Fruit fly (Drosophila melanogaster) whole organism, embryonic: Measurements from ENCODE around the gene Sox100B.

Experiments
- Bgb ChIP-seq: fragments of 200-800 bp; sonication (Bioruptor generic); IDR thresholded peaks from 2 replicates; pipeline ENCODE4 v1.3.6; 2022; ENCODE audit warnings: missing biosample characterization, missing genetic modification characterization; ENCODE audit not compliant: partially characterized antibody
- CG10209 ChIP-seq: fragments of 200-800 bp; sonication (Bioruptor generic); optimal IDR thresholded peaks from 3 replicates; lab custom pipeline; 2017; ENCODE audit warnings: missing biosample characterization, mild to moderate bottlenecking, missing genetic modification characterization, missing genetic modification reagents
- CG13123 ChIP-seq: fragments of 200-800 bp; sonication (Bioruptor generic); optimal IDR thresholded peaks from 2 replicates; lab custom pipeline; 2016; ENCODE audit warnings: missing biosample characterization, missing genetic modification characterization
- CG14441 ChIP-seq: fragments of 200-800 bp; sonication (Bioruptor generic); IDR thresholded peaks from 2 replicates; pipeline ENCODE4 v1.3.6; 2022; ENCODE audit warnings: missing biosample characterization, missing genetic modification characterization
- CG15601 ChIP-seq: fragments of 200-800 bp; sonication (Bioruptor generic); optimal IDR thresholded peaks from 3 replicates; lab custom pipeline; 2019; ENCODE audit warnings: missing biosample characterization, mild to moderate bottlenecking, missing genetic modification characterization, moderate library complexity
- CG1602 ChIP-seq: fragments of 200-800 bp; sonication (Bioruptor generic); optimal IDR thresholded peaks from 3 replicates; lab custom pipeline; 2016; ENCODE audit warnings: missing biosample characterization, missing genetic modification characterization
- CG17361 ChIP-seq: fragments of 200-800 bp; sonication (Bioruptor generic); IDR thresholded peaks from 3 replicates; pipeline ENCODE4 v1.3.6; 2022; ENCODE audit warnings: missing biosample characterization, missing genetic modification characterization
- CG18619 ChIP-seq: fragments of 200-800 bp; sonication (Bioruptor generic); optimal IDR thresholded peaks from 3 replicates; lab custom pipeline; 2017; ENCODE audit warnings: missing biosample characterization, mild to moderate bottlenecking, missing genetic modification characterization
- CG2202 ChIP-seq: fragments of 200-800 bp; sonication (Bioruptor generic); optimal IDR thresholded peaks from 2 replicates; lab custom pipeline; 2018; ENCODE audit warnings: missing biosample characterization, mild to moderate bottlenecking, missing genetic modification characterization
- CG30020 ChIP-seq: fragments of 200-800 bp; optimal IDR thresholded peaks from 2 replicates; lab custom pipeline; 2019; ENCODE audit warnings: missing biosample characterization, mild to moderate bottlenecking, missing genetic modification characterization, moderate library complexity
- CG3281 ChIP-seq: fragments of 200-800 bp; sonication (Bioruptor generic); optimal IDR thresholded peaks from 3 replicates; lab custom pipeline; 2017; ENCODE audit warnings: missing biosample characterization, mild to moderate bottlenecking, missing genetic modification characterization
- CG34224 ChIP-seq: fragments of 200-800 bp; sonication (Bioruptor generic); IDR thresholded peaks from 3 replicates; pipeline ENCODE4 v1.3.6; 2022; ENCODE audit warnings: missing biosample characterization, missing genetic modification characterization; ENCODE audit not compliant: partially characterized antibody
- CG4404 ChIP-seq: fragments of 200-800 bp; sonication (Bioruptor generic); IDR thresholded peaks from 2 replicates; pipeline ENCODE4 v1.3.6; 2022; ENCODE audit warnings: missing biosample characterization, missing genetic modification characterization
- CG6175 ChIP-seq: fragments of 200-800 bp; sonication (Bioruptor generic); IDR thresholded peaks from 3 replicates; pipeline ENCODE4 v1.3.6; 2022; ENCODE audit warnings: missing biosample characterization, missing genetic modification characterization
- CTCF ChIP-seq: fragments of 200-800 bp; sonication (Bioruptor generic); optimal IDR thresholded peaks from 2 replicates; lab custom pipeline; 2017; ENCODE audit warnings: missing biosample characterization, mild to moderate bottlenecking, missing genetic modification characterization, moderate library complexity
- D19A ChIP-seq: fragments of 200-800 bp; optimal IDR thresholded peaks from 3 replicates; lab custom pipeline; 2019; ENCODE audit warnings: missing biosample characterization, mild to moderate bottlenecking, missing genetic modification characterization, moderate library complexity
- Dip2 ChIP-seq: fragments of 200-800 bp; sonication (Bioruptor generic); IDR thresholded peaks from 2 replicates; pipeline ENCODE4 v1.3.6; 2022; ENCODE audit warnings: missing biosample characterization, missing genetic modification characterization
- Fer2 ChIP-seq: fragments of 200-800 bp; sonication (Bioruptor generic); optimal IDR thresholded peaks from 2 replicates; lab custom pipeline; 2018; ENCODE audit warnings: missing biosample characterization, mild to moderate bottlenecking, missing genetic modification characterization, moderate library complexity
- HLH4C ChIP-seq: fragments of 200-800 bp; sonication (Bioruptor generic); IDR thresholded peaks from 3 replicates; pipeline ENCODE4 v1.3.6; 2022; ENCODE audit warnings: missing biosample characterization, missing genetic modification characterization; ENCODE audit not compliant: partially characterized antibody
- HLH54F ChIP-seq: fragments of 200-800 bp; sonication (Bioruptor generic); optimal IDR thresholded peaks from 3 replicates; lab custom pipeline; 2016; ENCODE audit warnings: missing biosample characterization, missing genetic modification characterization
- Hmr ChIP-seq: fragments of 200-800 bp; sonication (Bioruptor generic); optimal IDR thresholded peaks from 3 replicates; lab custom pipeline; 2017; ENCODE audit warnings: mild to moderate bottlenecking, missing biosample characterization, missing genetic modification reagents, missing genetic modification characterization
- MBD-R2 ChIP-seq: fragments of 200-800 bp; sonication (Bioruptor generic); IDR thresholded peaks from 2 replicates; pipeline ENCODE4 v1.3.6; 2022; ENCODE audit warnings: missing biosample characterization, missing genetic modification characterization
- Myb ChIP-seq: fragments of 200-800 bp; sonication (Bioruptor generic); optimal IDR thresholded peaks from 2 replicates; lab custom pipeline; 2016; ENCODE audit warnings: missing biosample characterization, missing genetic modification characterization
- NC2β ChIP-seq: fragments of 200-800 bp; sonication (Bioruptor generic); optimal IDR thresholded peaks from 2 replicates; lab custom pipeline; 2016; ENCODE audit warnings: missing biosample characterization, missing genetic modification characterization
- Neu2 ChIP-seq: fragments of 200-800 bp; sonication (Bioruptor generic); optimal IDR thresholded peaks from 3 replicates; lab custom pipeline; 2016; ENCODE audit warnings: missing biosample characterization, missing genetic modification characterization, borderline replicate concordance
- Nf-YC ChIP-seq: fragments of 200-800 bp; optimal IDR thresholded peaks from 3 replicates; lab custom pipeline; 2019; ENCODE audit warnings: missing biosample characterization, mild to moderate bottlenecking, missing genetic modification characterization, moderate library complexity
- Opbp ChIP-seq: fragments of 200-800 bp; sonication (Bioruptor generic); IDR thresholded peaks from 3 replicates; pipeline ENCODE4 v1.3.6; 2022; ENCODE audit warnings: missing biosample characterization, missing genetic modification characterization; ENCODE audit not compliant: partially characterized antibody
- Side ChIP-seq: fragments of 200-800 bp; sonication (Bioruptor generic); optimal IDR thresholded peaks from 2 replicates; lab custom pipeline; 2016; ENCODE audit warnings: missing biosample characterization, missing genetic modification characterization
- Vsx1 ChIP-seq: fragments of 200-800 bp; sonication (Bioruptor generic); optimal IDR thresholded peaks from 2 replicates; lab custom pipeline; 2017; ENCODE audit warnings: missing biosample characterization, mild to moderate bottlenecking, missing genetic modification characterization, missing genetic modification reagents
- abd-A ChIP-seq: fragments of 200-800 bp; sonication (Bioruptor generic); optimal IDR thresholded peaks from 3 replicates; lab custom pipeline; 2019; ENCODE audit warnings: missing biosample characterization, mild to moderate bottlenecking, missing genetic modification characterization, moderate library complexity
- aop ChIP-seq: fragments of 200-800 bp; sonication (Bioruptor generic); IDR thresholded peaks from 2 replicates; pipeline ENCODE4 v1.3.6; 2022; ENCODE audit warnings: missing biosample characterization, missing genetic modification characterization
- ara ChIP-seq: fragments of 200-800 bp; sonication (Bioruptor generic); IDR thresholded peaks from 2 replicates; pipeline ENCODE4 v1.3.6; 2022; ENCODE audit warnings: missing biosample characterization, missing genetic modification characterization
- ash1 ChIP-seq: fragments of 200-800 bp; sonication (Bioruptor generic); optimal IDR thresholded peaks from 2 replicates; lab custom pipeline; 2018; ENCODE audit warnings: missing biosample characterization, mild to moderate bottlenecking, missing genetic modification characterization
- cad ChIP-seq: fragments of >200 bp; optimal IDR thresholded peaks from 2 replicates; lab custom pipeline; 2017; ENCODE audit warnings: missing biosample characterization, missing genetic modification characterization
- dm ChIP-seq: fragments of 200-800 bp; sonication (Bioruptor generic); optimal IDR thresholded peaks from 3 replicates; lab custom pipeline; 2016; ENCODE audit warnings: missing biosample characterization, missing genetic modification characterization
- dpn ChIP-seq, 2 experiments: fragments of 200-800 bp; sonication (Bioruptor generic); optimal IDR thresholded peaks; 3 replicates each; lab custom pipeline; 2016; ENCODE audit warnings: missing biosample characterization in 2 of 2, missing genetic modification characterization in 2 of 2
- gsb ChIP-seq: fragments of 200-800 bp; sonication (Bioruptor generic); IDR thresholded peaks from 2 replicates; pipeline ENCODE4 v1.3.6; 2022; ENCODE audit warnings: missing biosample characterization, missing genetic modification characterization
- lov ChIP-seq, 2 experiments: fragments of 200-800 bp in 1 of 2; fragments of >200 bp in 1 of 2; sonication (Bioruptor generic) in 1 of 2; IDR thresholded peaks in 1 of 2; optimal IDR thresholded peaks in 1 of 2; 2 replicates in 1 of 2; 3 replicates in 1 of 2; pipeline versions ENCODE4 v1.3.6 to Lab custom; 2017 to 2022; ENCODE audit warnings: missing biosample characterization in 1 of 2, missing genetic modification characterization in 1 of 2
- nom ChIP-seq: fragments of 200-800 bp; sonication (Bioruptor generic); optimal IDR thresholded peaks from 2 replicates; lab custom pipeline; 2017; ENCODE audit warnings: missing biosample characterization, missing genetic modification characterization, mild to moderate bottlenecking, moderate library complexity, missing genetic modification reagents
- pho ChIP-seq: fragments of 200-800 bp; sonication (Bioruptor generic); optimal IDR thresholded peaks from 2 replicates; lab custom pipeline; 2016; ENCODE audit warnings: missing biosample characterization, missing genetic modification characterization
- run ChIP-seq: fragments of 200-800 bp; sonication (Bioruptor generic); optimal IDR thresholded peaks from 3 replicates; lab custom pipeline; 2018; ENCODE audit warnings: missing biosample characterization, mild to moderate bottlenecking, missing genetic modification characterization
- slp2 ChIP-seq: fragments of 200-800 bp; sonication (Bioruptor generic); optimal IDR thresholded peaks from 2 replicates; lab custom pipeline; 2016; ENCODE audit warnings: missing biosample characterization, missing genetic modification characterization
- sna ChIP-seq: fragments of 200-800 bp; sonication (Bioruptor generic); IDR thresholded peaks from 2 replicates; pipeline ENCODE4 v1.3.6; 2022; ENCODE audit warnings: missing biosample characterization, missing genetic modification characterization; ENCODE audit not compliant: partially characterized antibody
- sob ChIP-seq: fragments of 200-800 bp; sonication (Bioruptor generic); IDR thresholded peaks from 2 replicates; pipeline ENCODE4 v1.3.6; 2022; ENCODE audit warnings: missing biosample characterization, missing genetic modification characterization
- stc ChIP-seq: fragments of 200-800 bp; sonication (Bioruptor generic); IDR thresholded peaks from 2 replicates; pipeline ENCODE4 v1.3.6; 2022; ENCODE audit warnings: missing biosample characterization, missing genetic modification characterization
- tup ChIP-seq: fragments of 200-800 bp; sonication (Bioruptor generic); optimal IDR thresholded peaks from 2 replicates; lab custom pipeline; 2016; ENCODE audit warnings: missing biosample characterization, mild to moderate bottlenecking, missing genetic modification characterization, moderate library complexity
- unpg ChIP-seq: fragments of 200-800 bp; sonication (Bioruptor generic); optimal IDR thresholded peaks from 3 replicates; lab custom pipeline; 2018; ENCODE audit warnings: missing biosample characterization, mild to moderate bottlenecking, missing genetic modification characterization, moderate library complexity
- zen ChIP-seq: fragments of 200-800 bp; sonication (Bioruptor generic); optimal IDR thresholded peaks from 3 replicates; lab custom pipeline; 2018; ENCODE audit warnings: missing biosample characterization, mild to moderate bottlenecking, missing genetic modification characterization, moderate library complexity

The Sox100B gene

dm6 chr3R:31059807-31060707, 5.0 kb upstream of the Sox100B start (continued):
- TF ChIP-seq stc, result peak; percentile 67
- TF ChIP-seq sna (GFP tag; lab: Robert Waterston, UW), result no peak
- no peak for TF ChIP-seq CG18619 (GFP tag; lab: Kevin White, UChicago)
- no peak for TF ChIP-seq gsb (GFP tag; lab: Robert Waterston, UW)
- TF ChIP-seq dm (GFP tag; lab: Kevin White, UChicago), result no peak
- TF ChIP-seq abd-A, result no peak
- peak; percentile 15 for TF ChIP-seq CG1602 (GFP tag; lab: Kevin White, UChicago)
- TF ChIP-seq CG34224 (GFP tag; lab: Robert Waterston, UW), result no peak
- no peak for TF ChIP-seq CG3281 (GFP tag; lab: Kevin White, UChicago)
- TF ChIP-seq ara, result peak; percentile 67
- no peak for TF ChIP-seq Fer2 (tag; lab: Kevin White, UChicago)
- TF ChIP-seq HLH54F, result peak; percentile 3
- TF ChIP-seq MBD-R2 (GFP tag; lab: Robert Waterston, UW), result no peak
- peak; percentile 64 for TF ChIP-seq unpg (GFP tag; lab: Kevin White, UChicago)
- no peak for TF ChIP-seq CG6175 (GFP tag; lab: Robert Waterston, UW)
- TF ChIP-seq aop, result no peak
- TF ChIP-seq CG17361 (GFP tag; lab: Robert Waterston, UW), result peak; percentile 49; the same call in 1 of the 3 replicates
- TF ChIP-seq run (tag; lab: Kevin White, UChicago), result no peak
- peak; percentile 2 for TF ChIP-seq Hmr (GFP tag; lab: Kevin White, UChicago)
- TF ChIP-seq CG15601, result no peak
- TF ChIP-seq CG2202, result no peak
- no peak for TF ChIP-seq Opbp (GFP tag; lab: Robert Waterston, UW)
- TF ChIP-seq lov (optimal IDR thresholded peaks at IDR 0.05; lab: Kevin White, UChicago), result no peak
- 0 out of 3 replicates have a peak, but pooled peaks have one; percentile 51 for TF ChIP-seq lov (GFP tag; IDR thresholded peaks at IDR 0.05; lab: Robert Waterston, UW)
- TF ChIP-seq Nf-YC, result peak; percentile 11
- no peak for TF ChIP-seq Neu2 (GFP tag; lab: Kevin White, UChicago)
- 0 out of 3 replicates have a peak, but pooled peaks have one; percentile 38 for TF ChIP-seq HLH4C (GFP tag; lab: Robert Waterston, UW)
- TF ChIP-seq CTCF (GFP tag; lab: Kevin White, UChicago), result no peak
- no peak for TF ChIP-seq Myb
- TF ChIP-seq CG14441 (GFP tag; lab: Robert Waterston, UW), result peak; percentile 37; the same call in 1 of the 2 replicates
- TF ChIP-seq Side (GFP tag; lab: Kevin White, UChicago), result no peak
- TF ChIP-seq tup (GFP tag; lab: Kevin White, UChicago), result peak; percentile 40
- TF ChIP-seq CG4404 (GFP tag; lab: Robert Waterston, UW), result no peak
- TF ChIP-seq ash1 (GFP tag; lab: Kevin White, UChicago), result no peak
- no peak for TF ChIP-seq zen
- peak; percentile 13 for TF ChIP-seq NC2β (GFP tag; lab: Kevin White, UChicago)
- TF ChIP-seq sob, result no peak; the same call in 1 of the 2 replicates
- no peak for TF ChIP-seq CG30020
- TF ChIP-seq cad (GFP tag; lab: Kevin White, UChicago), result no peak
- TF ChIP-seq CG13123 (GFP tag; lab: Kevin White, UChicago), result no peak
- TF ChIP-seq nom (GFP tag; lab: Kevin White, UChicago), result no peak
- TF ChIP-seq Dip2 (GFP tag; lab: Robert Waterston, UW), result no peak
- TF ChIP-seq slp2 (GFP tag; lab: Kevin White, UChicago), result peak; percentile 35
- TF ChIP-seq Bgb (GFP tag; lab: Robert Waterston, UW), result no peak
- TF ChIP-seq pho, result peak; percentile 47
- TF ChIP-seq D19A (tag; lab: Kevin White, UChicago), result no peak
- peak; percentile 17 for TF ChIP-seq CG10209 (GFP tag; lab: Kevin White, UChicago)
- TF ChIP-seq Vsx1 (GFP tag; lab: Kevin White, UChicago), result no peak
- TF ChIP-seq dpn (GFP tag; optimal IDR thresholded peaks at IDR 0.05; lab: Kevin White, UChicago), result peak in 1 of 2 experiments; percentile 50
